Worm (Caenorhabditis elegans) whole organism, L4 larva: ENCODE results near the gene Y113G7A.12.

Experiments used
- R02D3.7 ChIP-seq: fragments of 150-350 bp; sonication (generic microtip); optimal IDR thresholded peaks from 3 replicates; lab custom pipeline; 2014; ENCODE audit warnings: missing biosample characterization, missing genetic modification characterization
- ceh-32 ChIP-seq: sonication (generic microtip); optimal IDR thresholded peaks from 2 replicates; lab custom pipeline; 2016; ENCODE audit warnings: mild to moderate bottlenecking, missing genetic modification characterization, missing compliant biosample characterization; ENCODE audit not compliant: poor library complexity
- daf-19 ChIP-seq: fragments of 200-800 bp; sonication (Bioruptor generic); conservative IDR thresholded peaks from 2 replicates; pipeline ENCODE4 v1.3.6; 2022; ENCODE audit warnings: missing genetic modification characterization, missing compliant biosample characterization
- pha-4 ChIP-seq, 2 experiments: fragments of 150-350 bp in 1 of 2; fragments of 200-800 bp in 1 of 2; sonication (Bioruptor generic) in 1 of 2; IDR thresholded peaks in 1 of 2; optimal IDR thresholded peaks in 1 of 2; 2 replicates each; pipeline versions ENCODE4 v1.3.6 to Lab custom; 2014 to 2022; ENCODE audit warnings: missing genetic modification characterization in 2 of 2, missing genetic modification reagents in 2 of 2, missing biosample characterization in 1 of 2, missing compliant biosample characterization in 1 of 2
- skn-1 ChIP-seq: fragments of 150-350 bp; optimal IDR thresholded peaks from 2 replicates; lab custom pipeline; 2014; ENCODE audit warnings: missing biosample characterization, missing genetic modification characterization

- TF ChIP-seq R02D3.7, result no peak
- TF ChIP-seq pha-4 (GFP tag; IDR thresholded peaks at IDR 0.05; lab: Robert Waterston, UW), result no peak
- no peak for TF ChIP-seq pha-4 (tag; optimal IDR thresholded peaks at IDR 0.05; lab: Kevin White, UChicago)
- no peak for TF ChIP-seq skn-1 (tag; lab: Kevin White, UChicago)
- TF ChIP-seq ceh-32 (tag; lab: Kevin White, UChicago), result no peak
- no peak for TF ChIP-seq daf-19 (GFP tag; lab: Robert Waterston, UW)
Observed at ce11 chrV:20163105-20163449, 20.7 kb downstream of the Y113G7A.12 start.
